Fruit fly (Drosophila melanogaster) Kc167 (cell line): ENCODE measurements around the gene CG18789.

Source experiments
- Myc ChIP-seq: fragments of >200 bp; optimal IDR thresholded peaks from 2 replicates; lab custom pipeline; 2017; ENCODE audit warnings: missing external identifiers
- Sin3A ChIP-seq: fragments of >200 bp; optimal IDR thresholded peaks from 2 replicates; lab custom pipeline; 2018; ENCODE audit warnings: missing external identifiers
- h ChIP-seq: fragments of >200 bp; optimal IDR thresholded peaks from 3 replicates; lab custom pipeline; 2018; ENCODE audit warnings: missing external identifiers
- insv ChIP-seq: fragments of >200 bp; optimal IDR thresholded peaks from 3 replicates; lab custom pipeline; 2018; ENCODE audit warnings: missing external identifiers
- psq ChIP-seq: fragments of >200 bp; optimal IDR thresholded peaks from 2 replicates; lab custom pipeline; 2017; ENCODE audit warnings: missing external identifiers
- ttk ChIP-seq: sonication (Bioruptor generic); optimal IDR thresholded peaks from 2 replicates; lab custom pipeline; 2017; ENCODE audit warnings: missing external identifiers

The CG18789 gene

dm6 chr2L:11970343-11970742 lies 24.9 kb downstream of the CG18789 start:
- TF ChIP-seq h (lab: Kevin White, UChicago) (no peak), insv (lab: Kevin White, UChicago) (no peak)

DNA sequence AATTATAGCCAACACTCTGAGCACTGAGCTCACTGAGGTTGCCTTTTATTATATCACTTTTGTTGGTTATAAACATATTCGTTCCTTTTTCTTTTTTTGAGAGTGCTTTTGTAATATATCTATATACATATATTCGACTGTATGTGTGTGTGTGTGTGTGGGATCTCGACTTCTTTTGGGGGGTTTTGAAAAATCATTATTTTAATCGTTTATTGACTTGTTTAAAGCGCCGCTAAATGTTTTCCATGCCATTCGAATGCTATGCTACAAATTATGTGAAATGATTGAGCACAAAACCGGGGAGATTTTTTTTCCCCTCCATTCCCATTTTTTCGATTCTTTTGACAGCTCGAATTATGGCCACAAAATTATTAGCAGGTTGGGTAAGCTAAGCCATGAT lies 25.8 kb downstream of the CG18789 start:
- TF ChIP-seq Sin3A (lab: Kevin White, UChicago) (no peak), ttk (lab: Kevin White, UChicago) (no peak), h (lab: Kevin White, UChicago) (no peak), insv (lab: Kevin White, UChicago) (no peak), psq (lab: Kevin White, UChicago) (no peak), Myc (lab: Kevin White, UChicago) (no peak)

dm6 chr2L:11968581-11969272 lies 26.5 kb downstream of the CG18789 start:
- no peak for TF ChIP-seq Myc (lab: Kevin White, UChicago)
- no peak for TF ChIP-seq psq (lab: Kevin White, UChicago)
- TF ChIP-seq ttk (lab: Kevin White, UChicago), result no peak
- TF ChIP-seq insv (lab: Kevin White, UChicago), result no peak
- TF ChIP-seq Sin3A (lab: Kevin White, UChicago), result no peak
- TF ChIP-seq h (lab: Kevin White, UChicago), result no peak

dm6 chr2L:11965610-11966594 lies 29.3 kb downstream of the CG18789 start:
- TF ChIP-seq Myc (lab: Kevin White, UChicago) (no peak), Sin3A (lab: Kevin White, UChicago) (no peak)

DNA sequence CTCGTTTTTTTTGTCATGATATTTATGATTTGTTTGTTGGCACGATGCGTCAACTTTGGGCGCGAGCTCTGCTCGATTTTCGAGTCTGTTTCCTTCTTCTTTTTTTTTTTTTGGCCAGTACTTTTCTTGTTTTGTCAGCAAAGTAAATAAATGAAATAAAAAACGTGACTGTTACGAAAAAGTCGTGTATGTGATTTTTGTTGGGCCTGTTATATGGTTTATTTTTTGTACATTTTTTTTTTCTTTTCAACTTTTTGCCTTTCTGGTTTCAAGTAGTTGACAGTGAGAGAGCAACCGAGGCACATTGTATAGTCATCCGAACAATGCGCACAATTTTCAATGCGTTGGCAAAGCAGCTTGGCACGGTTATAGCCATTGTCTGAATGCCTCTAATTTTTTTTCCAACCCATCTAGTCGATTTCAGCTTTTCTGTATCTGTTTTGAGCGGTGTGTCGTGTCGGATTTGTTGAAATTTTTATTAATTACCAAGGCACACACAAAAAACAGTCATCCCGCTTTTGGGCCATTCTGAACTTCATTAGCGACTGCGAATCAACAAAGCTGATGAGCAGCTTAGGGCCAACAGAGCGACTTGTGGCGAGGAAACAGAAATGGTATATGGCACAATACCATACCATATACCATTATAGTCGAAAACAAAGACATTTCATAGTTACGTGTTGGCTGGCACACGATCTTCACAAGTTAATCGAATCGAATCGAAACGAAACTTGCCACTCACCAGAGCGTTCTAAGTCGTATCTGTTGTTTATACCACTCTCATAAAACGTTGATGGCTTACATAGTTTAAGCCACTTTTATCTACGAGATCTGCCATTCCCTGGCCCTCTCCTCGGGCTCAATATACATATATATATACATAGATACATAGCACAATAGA lies 31.6 kb downstream of the CG18789 start:
- TF ChIP-seq insv (lab: Kevin White, UChicago) (no peak), psq (lab: Kevin White, UChicago) (no peak), Sin3A (lab: Kevin White, UChicago) (no peak), ttk (lab: Kevin White, UChicago) (no peak), Myc (lab: Kevin White, UChicago) (no peak), h (lab: Kevin White, UChicago) (no peak)

dm6 chr2L:11960909-11961308 lies 34.3 kb downstream of the CG18789 start:
- no peak for TF ChIP-seq psq (lab: Kevin White, UChicago)
- TF ChIP-seq Sin3A (lab: Kevin White, UChicago), result no peak
- no peak for TF ChIP-seq insv (lab: Kevin White, UChicago)
- no peak for TF ChIP-seq h (lab: Kevin White, UChicago)

DNA sequence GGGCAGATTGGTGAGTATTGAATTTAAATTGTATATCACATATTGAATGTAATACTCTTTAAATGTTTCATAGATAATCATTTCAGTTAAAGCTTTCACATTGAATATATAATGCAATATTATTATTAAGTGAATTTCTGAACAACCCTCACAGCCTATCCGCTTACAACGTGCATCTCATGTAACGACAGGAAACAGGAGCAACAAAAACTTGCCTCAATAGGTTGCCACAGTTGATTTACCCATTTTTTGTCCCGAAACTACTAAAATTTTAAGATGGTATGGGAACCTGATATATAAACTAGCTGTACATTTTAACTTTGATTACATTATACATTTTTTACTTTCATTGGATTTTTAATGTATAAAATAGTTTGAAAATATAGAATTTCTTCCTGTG lies 36.5 kb downstream of the CG18789 start:
- TF ChIP-seq Sin3A (lab: Kevin White, UChicago) (no peak), h (lab: Kevin White, UChicago) (no peak), Myc (lab: Kevin White, UChicago) (no peak), insv (lab: Kevin White, UChicago) (no peak), ttk (lab: Kevin White, UChicago) (no peak), psq (lab: Kevin White, UChicago) (no peak)

dm6 chr2L:11955839-11956238 lies 39.4 kb downstream of the CG18789 start:
- TF ChIP-seq psq (lab: Kevin White, UChicago), result no peak

DNA sequence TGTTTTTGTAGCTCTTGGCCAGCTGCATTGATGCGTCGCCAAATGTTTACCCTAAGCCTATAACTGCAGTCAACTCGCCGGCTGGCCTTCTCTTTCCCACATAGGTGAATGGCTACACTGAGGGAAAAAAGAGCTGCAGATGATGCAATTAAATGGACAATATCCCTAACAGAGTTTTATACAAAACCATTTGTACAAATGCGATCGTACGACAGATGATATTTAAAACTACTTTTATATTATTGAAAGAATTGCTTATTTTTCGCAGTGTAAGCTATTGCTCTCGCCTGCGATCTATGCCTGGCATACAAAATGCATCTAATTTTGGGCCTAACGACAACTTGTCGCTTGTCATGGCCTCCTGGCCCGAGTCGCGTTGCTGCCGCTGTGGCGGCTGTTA lies 45.3 kb downstream of the CG18789 start:
- no peak for TF ChIP-seq insv (lab: Kevin White, UChicago)
- TF ChIP-seq psq (lab: Kevin White, UChicago), result no peak
- TF ChIP-seq h (lab: Kevin White, UChicago), result no peak
- no peak for TF ChIP-seq Sin3A (lab: Kevin White, UChicago)
- TF ChIP-seq ttk (lab: Kevin White, UChicago), result no peak
- TF ChIP-seq Myc (lab: Kevin White, UChicago), result no peak

- no peak for TF ChIP-seq ttk (lab: Kevin White, UChicago)
- TF ChIP-seq psq (lab: Kevin White, UChicago), result no peak
- TF ChIP-seq Myc (lab: Kevin White, UChicago), result no peak
Measured at dm6 chr2L:11948479-11948878, 46.8 kb downstream of the CG18789 start.

- TF ChIP-seq Sin3A (lab: Kevin White, UChicago) (no peak), ttk (lab: Kevin White, UChicago) (no peak), Myc (lab: Kevin White, UChicago) (no peak), h (lab: Kevin White, UChicago) (no peak), insv (lab: Kevin White, UChicago) (no peak), psq (lab: Kevin White, UChicago) (no peak)
Measured at dm6 chr2L:11947641-11948040, 47.6 kb downstream of the CG18789 start, which contains the start of gene CG16964. TSS of gene CG16964 (plus strand) at chr2L:11947941.
